Worm (Caenorhabditis elegans) whole organism, L4 larva: Measurements from ENCODE around the gene F32D8.1.

Experiments
- dmd-8 ChIP-seq: fragments of 200-800 bp; sonication (Bioruptor generic); IDR thresholded peaks from 2 replicates; pipeline ENCODE4 v1.3.6; 2022; ENCODE audit warnings: missing genetic modification characterization, missing compliant biosample characterization
- duxl-1 ChIP-seq: sonication (generic microtip); optimal IDR thresholded peaks from 2 replicates; lab custom pipeline; 2016; ENCODE audit warnings: mild to moderate bottlenecking, missing genetic modification characterization, moderate library complexity, missing compliant biosample characterization; ENCODE audit not compliant: poor library complexity
- lin-39 ChIP-seq: fragments of 150-350 bp; optimal IDR thresholded peaks from 2 replicates; lab custom pipeline; 2014; ENCODE audit warnings: missing biosample characterization, missing genetic modification reagents, missing genetic modification characterization

- TF ChIP-seq duxl-1 (no peak), dmd-8 (GFP tag; lab: Robert Waterston, UW) (no peak), lin-39 (tag; lab: Kevin White, UChicago) (no peak)
These were observed 42.4 kb upstream of the F32D8.1 start for ce11 chrV:10838204-10838603.
